Fruit fly (Drosophila melanogaster) whole organism, pupa: ENCODE data around the gene CG4768.

Source experiments
- CG12605 ChIP-seq: fragments of 200-800 bp; sonication (Bioruptor generic); IDR thresholded peaks from 2 replicates; pipeline ENCODE4 v1.3.6; 2022; ENCODE audit warnings: missing biosample characterization, missing genetic modification characterization
- gl ChIP-seq: fragments of 200-800 bp; sonication (Bioruptor generic); optimal IDR thresholded peaks from 2 replicates; lab custom pipeline; 2018; ENCODE audit warnings: missing biosample characterization, mild to moderate bottlenecking, missing genetic modification characterization

DNA sequence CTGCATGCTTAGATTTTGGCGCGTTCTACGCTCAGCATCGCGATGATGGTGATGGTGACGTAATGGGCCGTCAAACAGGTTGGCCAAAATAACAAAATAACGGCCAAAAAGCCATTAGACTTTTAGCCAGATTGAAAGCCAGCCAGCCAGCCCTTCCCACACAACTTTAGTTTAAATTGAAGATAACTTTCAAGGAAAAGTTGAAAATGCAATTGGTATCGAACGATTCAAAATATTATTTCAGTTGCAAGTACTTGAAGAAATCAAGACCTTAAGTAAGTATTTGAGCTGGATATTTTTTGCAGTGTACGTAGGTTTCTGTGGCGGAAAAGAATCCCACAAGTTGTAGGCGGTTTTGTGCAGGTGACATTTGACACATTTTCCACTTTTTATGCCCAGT, 10.9 kb upstream of the CG4768 start:
- TF ChIP-seq gl (tag; lab: Kevin White, UChicago) = no peak
- 0 out of 2 replicates have a peak, but pooled peaks have one; percentile 44 for TF ChIP-seq CG12605
